Worm (Caenorhabditis elegans): Measurements from ENCODE around the gene Y54H5A.2.

- TF ChIP-seq ceh-48 (tag; optimal IDR thresholded peaks at IDR 0.05) (no peak), dmd-4 (tag; optimal IDR thresholded peaks at IDR 0.05; ENCODE audit: borderline replicate concordance) (no peak), che-1 (tag; optimal IDR thresholded peaks at IDR 0.05) (no peak), ceh-22 (tag; optimal IDR thresholded peaks at IDR 0.05) (no peak), sox-2 (GFP tag; IDR thresholded peaks at IDR 0.05) (no peak), zip-5 (tag; optimal IDR thresholded peaks at IDR 0.05) (no peak), ceh-19 (GFP tag; optimal IDR thresholded peaks at IDR 0.05) (no peak)
Measured at ce11 chrIII:5155393-5155792, 6.0 kb upstream of the Y54H5A.2 start.

Data from whole organism, late embryonic.